Worm (Caenorhabditis elegans) whole organism, L2 larva: ENCODE measurements around the gene pqn-2.
A peak's percentile ranks its signal among the peaks of the same experiment; 100 is the strongest.

Source experiments
- C34F6.9 ChIP-seq: fragments of 150-350 bp; optimal IDR thresholded peaks from 2 replicates; lab custom pipeline; 2014; ENCODE audit warnings: missing biosample characterization, missing genetic modification characterization
- alr-1 ChIP-seq: fragments of 150-350 bp; optimal IDR thresholded peaks from 2 replicates; lab custom pipeline; 2014; ENCODE audit warnings: missing biosample characterization, missing genetic modification characterization
- ama-1 ChIP-seq: fragments of 150-350 bp; optimal IDR thresholded peaks from 2 replicates; lab custom pipeline; 2018; ENCODE audit warnings: inconsistent platforms
- blmp-1 ChIP-seq: sonication (generic microtip); optimal IDR thresholded peaks from 2 replicates; lab custom pipeline; 2017; ENCODE audit warnings: missing genetic modification characterization, mild to moderate bottlenecking, missing compliant biosample characterization, antibody characterized with exemption, moderate library complexity; ENCODE audit not compliant: insufficient read depth
- ceh-16 ChIP-seq: fragments of 150-350 bp; optimal IDR thresholded peaks from 2 replicates; lab custom pipeline; 2014; ENCODE audit warnings: missing biosample characterization, missing genetic modification characterization
- crh-2 ChIP-seq: sonication (generic microtip); optimal IDR thresholded peaks from 2 replicates; lab custom pipeline; 2017; ENCODE audit warnings: missing biosample characterization, missing genetic modification characterization
- elt-1 ChIP-seq: fragments of 150-350 bp; optimal IDR thresholded peaks from 2 replicates; lab custom pipeline; 2014; ENCODE audit warnings: missing biosample characterization, missing genetic modification characterization
- fos-1 ChIP-seq: fragments of 150-350 bp; optimal IDR thresholded peaks from 2 replicates; lab custom pipeline; 2014; ENCODE audit warnings: missing biosample characterization, missing genetic modification characterization
- gmeb-1 ChIP-seq: fragments of 150-350 bp; optimal IDR thresholded peaks from 2 replicates; lab custom pipeline; 2014; ENCODE audit warnings: missing biosample characterization, missing genetic modification characterization
- lin-11 ChIP-seq: fragments of 150-350 bp; sonication (generic microtip); optimal IDR thresholded peaks from 2 replicates; lab custom pipeline; 2014; ENCODE audit warnings: missing biosample characterization, missing genetic modification characterization, inconsistent platforms, mixed read lengths
- lin-39 ChIP-seq: fragments of 150-350 bp; optimal IDR thresholded peaks from 2 replicates; lab custom pipeline; 2014; ENCODE audit warnings: missing biosample characterization, missing genetic modification reagents, missing genetic modification characterization
- mbf-1 ChIP-seq: sonication (generic microtip); optimal IDR thresholded peaks from 2 replicates; lab custom pipeline; 2017; ENCODE audit warnings: missing biosample characterization, missing genetic modification characterization
- mdl-1 ChIP-seq, 2 experiments: fragments of 150-350 bp in 1 of 2; sonication (generic microtip) in 1 of 2; optimal IDR thresholded peaks; 2 replicates each; lab custom pipeline; 2017; ENCODE audit warnings: missing biosample characterization in 2 of 2, missing genetic modification characterization in 2 of 2
- nhr-11 ChIP-seq: fragments of 150-350 bp; optimal IDR thresholded peaks from 2 replicates; lab custom pipeline; 2014; ENCODE audit warnings: missing biosample characterization, missing genetic modification characterization
- nhr-12 ChIP-seq: fragments of 150-350 bp; optimal IDR thresholded peaks from 2 replicates; lab custom pipeline; 2014; ENCODE audit warnings: missing biosample characterization, missing genetic modification characterization
- nhr-129 ChIP-seq: fragments of 150-350 bp; optimal IDR thresholded peaks from 2 replicates; lab custom pipeline; 2014; ENCODE audit warnings: missing biosample characterization, missing genetic modification characterization
- nhr-21 ChIP-seq: fragments of 150-350 bp; optimal IDR thresholded peaks from 2 replicates; lab custom pipeline; 2014; ENCODE audit warnings: missing biosample characterization, missing genetic modification characterization
- nhr-23 ChIP-seq: fragments of 150-350 bp; optimal IDR thresholded peaks from 2 replicates; lab custom pipeline; 2014; ENCODE audit warnings: missing biosample characterization, missing genetic modification reagents, missing genetic modification characterization
- nhr-25 ChIP-seq: fragments of 150-350 bp; sonication (generic microtip); optimal IDR thresholded peaks from 3 replicates; lab custom pipeline; 2014; ENCODE audit warnings: missing biosample characterization, missing genetic modification characterization
- peb-1 ChIP-seq: fragments of 150-350 bp; optimal IDR thresholded peaks from 2 replicates; lab custom pipeline; 2014; ENCODE audit warnings: missing biosample characterization, missing genetic modification characterization
- sem-4 ChIP-seq: fragments of 150-350 bp; optimal IDR thresholded peaks from 2 replicates; lab custom pipeline; 2014; ENCODE audit warnings: missing biosample characterization, missing genetic modification reagents, missing genetic modification characterization
- sma-3 ChIP-seq: sonication (generic microtip); optimal IDR thresholded peaks from 2 replicates; lab custom pipeline; 2016; ENCODE audit warnings: missing genetic modification reagents, missing genetic modification characterization, missing compliant biosample characterization
- sma-9 ChIP-seq, 2 experiments: fragments of 150-350 bp in 1 of 2; sonication (generic microtip) in 1 of 2; optimal IDR thresholded peaks; 2 replicates each; lab custom pipeline; 2014 to 2016; ENCODE audit warnings: missing genetic modification characterization in 2 of 2, mild to moderate bottlenecking in 1 of 2, missing biosample characterization in 1 of 2, missing compliant biosample characterization in 1 of 2, missing genetic modification reagents in 1 of 2, moderate library complexity in 1 of 2
- snpc-4 ChIP-seq: fragments of 150-350 bp; optimal IDR thresholded peaks from 2 replicates; lab custom pipeline; 2014; ENCODE audit warnings: missing biosample characterization, missing genetic modification characterization
- unc-62 ChIP-seq: fragments of 150-350 bp; optimal IDR thresholded peaks from 2 replicates; lab custom pipeline; 2014; ENCODE audit warnings: missing biosample characterization, missing genetic modification reagents, missing genetic modification characterization
- zag-1 ChIP-seq: fragments of 150-350 bp; optimal IDR thresholded peaks from 2 replicates; lab custom pipeline; 2014; ENCODE audit warnings: missing biosample characterization, missing genetic modification characterization
- ztf-1 ChIP-seq: fragments of 200-800 bp; sonication (Bioruptor generic); conservative IDR thresholded peaks from 2 replicates; pipeline ENCODE4 v1.3.6; 2022; ENCODE audit warnings: missing genetic modification characterization, missing compliant biosample characterization

pqn-2 gene

ce11 chrV:10368256-10368655 is 14.0 kb upstream of the pqn-2 start, which contains the start of gene sri-20:
TSS of gene sri-20 (plus strand) at chrV:10368556.
- TF ChIP-seq C34F6.9 (tag; lab: Kevin White, UChicago): no peak
- TF ChIP-seq blmp-1 (tag; lab: Kevin White, UChicago): no peak
- no peak for TF ChIP-seq snpc-4 (tag; lab: Kevin White, UChicago)
- no peak for TF ChIP-seq alr-1 (tag; lab: Kevin White, UChicago)
- TF ChIP-seq ztf-1 (GFP tag; lab: Robert Waterston, UW): no peak
- TF ChIP-seq zag-1 (tag; lab: Kevin White, UChicago): no peak
- TF ChIP-seq fos-1 (tag; lab: Kevin White, UChicago): no peak
- no peak for TF ChIP-seq ama-1 (lab: Kevin White, UChicago)
- no peak for TF ChIP-seq gmeb-1 (tag; lab: Kevin White, UChicago)
- no peak for TF ChIP-seq lin-39 (tag; lab: Kevin White, UChicago)
- TF ChIP-seq ceh-16 (tag; lab: Kevin White, UChicago): no peak
- no peak for TF ChIP-seq sma-9 (GFP tag; optimal IDR thresholded peaks at IDR 0.05; lab: Kevin White, UChicago)
- no peak for TF ChIP-seq sma-9 (tag; optimal IDR thresholded peaks at IDR 0.05; lab: Kevin White, UChicago)
- TF ChIP-seq nhr-129 (tag; lab: Kevin White, UChicago): no peak
- no peak for TF ChIP-seq nhr-12

ce11 chrV:10371177-10371576 is 11.1 kb upstream of the pqn-2 start:
- TF ChIP-seq crh-2 (tag; lab: Kevin White, UChicago) (peak; percentile 45), elt-1 (tag; lab: Kevin White, UChicago) (no peak), fos-1 (tag; lab: Kevin White, UChicago) (peak; percentile 76), gmeb-1 (tag; lab: Kevin White, UChicago) (peak; percentile 64), sma-9 (GFP tag; optimal IDR thresholded peaks at IDR 0.05; lab: Kevin White, UChicago) (peak; percentile 68), sma-9 (tag; optimal IDR thresholded peaks at IDR 0.05; lab: Kevin White, UChicago) (no peak), nhr-129 (tag; lab: Kevin White, UChicago) (peak; percentile 11), unc-62 (no peak), nhr-25 (tag; lab: Kevin White, UChicago) (peak; percentile 22), sma-3 (GFP tag; lab: Kevin White, UChicago) (peak; percentile 61)

ce11 chrV:10371951-10372350 is 10.3 kb upstream of the pqn-2 start, which contains the start of gene ugt-49:
TSS of gene ugt-49 (plus strand) at chrV:10372321.
- TF ChIP-seq fos-1 (tag; lab: Kevin White, UChicago): peak; percentile 60
- TF ChIP-seq lin-11 (tag; lab: Kevin White, UChicago): no peak

ce11 chrV:10379293-10379692 is 2.9 kb upstream of the pqn-2 start, which contains the start of gene AC3.12:
TSS of gene AC3.12 (minus strand) at chrV:10379393.
- TF ChIP-seq ceh-16 (tag; lab: Kevin White, UChicago) (no peak), lin-11 (tag; lab: Kevin White, UChicago) (no peak), mbf-1 (tag; lab: Kevin White, UChicago) (no peak), mdl-1 (tag; optimal IDR thresholded peaks at IDR 0.05; lab: Kevin White, UChicago) (no peak), ztf-1 (GFP tag; lab: Robert Waterston, UW) (no peak), fos-1 (tag; lab: Kevin White, UChicago) (no peak), elt-1 (tag; lab: Kevin White, UChicago) (no peak), nhr-21 (tag; lab: Kevin White, UChicago) (no peak)

- TF ChIP-seq sma-9 (GFP tag; optimal IDR thresholded peaks at IDR 0.05; lab: Kevin White, UChicago): no peak
- no peak for TF ChIP-seq sma-9 (tag; optimal IDR thresholded peaks at IDR 0.05; lab: Kevin White, UChicago)
- TF ChIP-seq gmeb-1 (tag; lab: Kevin White, UChicago): no peak
- TF ChIP-seq, all 48 proteins: peak for 0
Measured at ce11 chrV:10379761-10380160, 2.5 kb upstream of the pqn-2 start.

- TF ChIP-seq peb-1 (tag; lab: Kevin White, UChicago): no peak
- TF ChIP-seq mbf-1 (tag; lab: Kevin White, UChicago): no peak
- no peak for TF ChIP-seq sem-4 (tag; lab: Kevin White, UChicago)
- no peak for TF ChIP-seq nhr-23 (tag; lab: Kevin White, UChicago)
- no peak for TF ChIP-seq unc-62
- no peak for TF ChIP-seq nhr-25 (tag; lab: Kevin White, UChicago)
- no peak for TF ChIP-seq nhr-11
- TF ChIP-seq elt-1 (tag; lab: Kevin White, UChicago): no peak
- TF ChIP-seq blmp-1 (tag; lab: Kevin White, UChicago): no peak
Measured at ce11 chrV:10381726-10382125, 516 bp upstream of the pqn-2 start, which contains the start of gene abu-1. TSS of gene abu-1 (minus strand) at chrV:10381826.
